Fruit fly (Drosophila melanogaster): ENCODE measurements around the gene CG17129.

DNA sequence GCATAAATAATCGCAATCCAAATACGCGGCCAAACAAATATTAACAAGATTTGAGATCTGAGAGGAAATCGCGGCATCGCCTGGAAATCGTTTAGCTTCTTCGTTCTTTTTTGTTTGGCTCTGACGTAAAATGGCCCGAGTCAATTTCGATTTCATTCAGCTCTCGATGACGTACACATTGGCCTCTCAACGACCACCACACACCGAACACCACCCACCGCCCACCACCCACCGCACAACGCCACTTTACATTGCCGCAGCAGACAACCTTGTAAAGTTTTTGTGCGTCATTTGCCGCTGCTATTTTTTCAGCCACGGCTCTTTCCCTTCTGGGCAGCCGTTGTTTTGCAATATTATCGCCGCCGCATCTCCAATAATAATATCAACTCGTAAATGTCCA is 48.1 kb downstream of the CG17129 start:
- no peak for TF ChIP-seq EcR (GFP tag; optimal IDR thresholded peaks at IDR 0.05)
- TF ChIP-seq Pif1A (GFP tag; optimal IDR thresholded peaks at IDR 0.05), result no peak
- TF ChIP-seq Ets98B (GFP tag; IDR thresholded peaks at IDR 0.05), result no peak
- TF ChIP-seq CG10348 (GFP tag; IDR thresholded peaks at IDR 0.05), result no peak
- no peak for TF ChIP-seq CG9948 (tag; optimal IDR thresholded peaks at IDR 0.05)
- no peak for TF ChIP-seq CG13204 (GFP tag; optimal IDR thresholded peaks at IDR 0.05)
- TF ChIP-seq CG12605 (GFP tag; IDR thresholded peaks at IDR 0.05), result no peak
- no peak for TF ChIP-seq CG8159 (tag; optimal IDR thresholded peaks at IDR 0.05)
